Worm (Caenorhabditis elegans) whole organism, young adult: Measurements from ENCODE around the gene tgt-1.

Experiments
- B0019.2 ChIP-seq: fragments of 200-800 bp; sonication (Bioruptor generic); conservative IDR thresholded peaks from 2 replicates; pipeline ENCODE4 v1.3.6; 2022; ENCODE audit warnings: missing genetic modification reagents, missing genetic modification characterization, missing compliant biosample characterization
- B0035.1 ChIP-seq: sonication (generic microtip); optimal IDR thresholded peaks from 2 replicates; lab custom pipeline; 2016; ENCODE audit warnings: missing genetic modification characterization, mild to moderate bottlenecking, missing compliant biosample characterization, missing genotype, missing genetic modification reagents
- B0336.3 ChIP-seq: fragments of 200-800 bp; sonication (Bioruptor generic); IDR thresholded peaks from 2 replicates; pipeline ENCODE4 v1.3.6; 2022; ENCODE audit warnings: missing genetic modification characterization, missing compliant biosample characterization
- F10E7.11 ChIP-seq: sonication (generic microtip); optimal IDR thresholded peaks from 2 replicates; lab custom pipeline; 2017; ENCODE audit warnings: mild to moderate bottlenecking, missing genetic modification characterization, moderate library complexity, missing compliant biosample characterization
- F22D6.2 ChIP-seq: sonication (generic microtip); optimal IDR thresholded peaks from 2 replicates; lab custom pipeline; 2016; ENCODE audit warnings: mild to moderate bottlenecking, missing genetic modification characterization, missing compliant biosample characterization
- F33H1.4 ChIP-seq: fragments of 200-800 bp; sonication (Bioruptor generic); IDR thresholded peaks from 2 replicates; pipeline ENCODE4 v1.3.6; 2022; ENCODE audit warnings: missing genetic modification reagents, missing genetic modification characterization, missing compliant biosample characterization
- F37B4.10 ChIP-seq: fragments of 200-800 bp; sonication (Bioruptor generic); IDR thresholded peaks from 2 replicates; pipeline ENCODE4 v1.3.6; 2022; ENCODE audit warnings: missing genetic modification characterization, missing compliant biosample characterization
- T26A5.8 ChIP-seq: sonication (generic microtip); optimal IDR thresholded peaks from 2 replicates; lab custom pipeline; 2016; ENCODE audit warnings: missing genetic modification characterization, missing compliant biosample characterization
- ama-1 ChIP-seq, 3 experiments: fragments of 150-350 bp in 1 of 3; sonication (generic microtip) in 2 of 3; optimal IDR thresholded peaks; 2 replicates each; lab custom pipeline; 2014 to 2018; ENCODE audit warnings: missing biosample characterization in 2 of 3, missing genetic modification characterization in 2 of 3, missing genetic modification reagents in 2 of 3
- aptf-3 ChIP-seq: fragments of 200-800 bp; sonication (Bioruptor generic); IDR thresholded peaks from 2 replicates; pipeline ENCODE4 v1.3.6; 2022; ENCODE audit warnings: missing genetic modification characterization, missing compliant biosample characterization
- athp-1 ChIP-seq: sonication (generic microtip); optimal IDR thresholded peaks from 2 replicates; lab custom pipeline; 2017; ENCODE audit warnings: mild to moderate bottlenecking, missing genetic modification characterization, missing compliant biosample characterization
- bed-2 ChIP-seq: fragments of 200-800 bp; sonication (Bioruptor generic); IDR thresholded peaks from 2 replicates; pipeline ENCODE4 v1.3.6; 2022; ENCODE audit warnings: missing genetic modification reagents, missing genetic modification characterization, missing compliant biosample characterization
- ccch-3 ChIP-seq: fragments of 200-800 bp; sonication (Bioruptor generic); optimal IDR thresholded peaks from 2 replicates; lab custom pipeline; 2018; ENCODE audit warnings: mild to moderate bottlenecking, missing genetic modification characterization, missing compliant biosample characterization
- cebp-2 ChIP-seq: fragments of 200-800 bp; sonication (Bioruptor generic); IDR thresholded peaks from 2 replicates; pipeline ENCODE4 v1.3.6; 2022; ENCODE audit warnings: missing genetic modification characterization, missing compliant biosample characterization
- ceh-58 ChIP-seq: fragments of 200-800 bp; sonication (Bioruptor generic); IDR thresholded peaks from 2 replicates; pipeline ENCODE4 v1.3.6; 2022; ENCODE audit warnings: missing genetic modification characterization, missing compliant biosample characterization
- ceh-79 ChIP-seq: sonication (generic microtip); optimal IDR thresholded peaks from 2 replicates; lab custom pipeline; 2017; ENCODE audit warnings: mild to moderate bottlenecking, missing genetic modification characterization, missing compliant biosample characterization
- ceh-91 ChIP-seq: fragments of 200-800 bp; sonication (Bioruptor generic); IDR thresholded peaks from 2 replicates; pipeline ENCODE4 v1.3.6; 2022; ENCODE audit warnings: missing genetic modification reagents, missing genetic modification characterization, missing compliant biosample characterization
- chd-7 ChIP-seq: sonication (generic microtip); optimal IDR thresholded peaks from 2 replicates; lab custom pipeline; 2016; ENCODE audit warnings: mild to moderate bottlenecking, missing genetic modification characterization, moderate library complexity, missing compliant biosample characterization
- dox-1 ChIP-seq: fragments of 200-800 bp; sonication (Bioruptor generic); IDR thresholded peaks from 2 replicates; pipeline ENCODE4 v1.3.6; 2022; ENCODE audit warnings: missing genetic modification reagents, missing genetic modification characterization, missing compliant biosample characterization
- dpl-1 ChIP-seq: fragments of 150-350 bp; optimal IDR thresholded peaks from 2 replicates; lab custom pipeline; 2014; ENCODE audit warnings: missing biosample characterization, missing genetic modification reagents, missing genetic modification characterization
- efl-1 ChIP-seq: fragments of 150-350 bp; optimal IDR thresholded peaks from 2 replicates; lab custom pipeline; 2014; ENCODE audit warnings: missing biosample characterization, missing genetic modification reagents, missing genetic modification characterization
- ekl-4 ChIP-seq: fragments of 200-800 bp; sonication (Bioruptor generic); IDR thresholded peaks from 2 replicates; pipeline ENCODE4 v1.3.6; 2022; ENCODE audit warnings: missing genetic modification reagents, missing genetic modification characterization, missing compliant biosample characterization
- ets-4 ChIP-seq: fragments of 200-800 bp; sonication (Bioruptor generic); optimal IDR thresholded peaks from 2 replicates; lab custom pipeline; 2018; ENCODE audit warnings: mild to moderate bottlenecking, missing genetic modification characterization, missing compliant biosample characterization
- fkh-3 ChIP-seq: sonication (generic microtip); optimal IDR thresholded peaks from 2 replicates; lab custom pipeline; 2016; ENCODE audit warnings: mild to moderate bottlenecking, missing genetic modification characterization, missing compliant biosample characterization
- hlh-12 ChIP-seq: sonication (generic microtip); optimal IDR thresholded peaks from 2 replicates; lab custom pipeline; 2016; ENCODE audit warnings: missing genetic modification characterization, missing compliant biosample characterization
- hmg-1.2 ChIP-seq: fragments of 200-800 bp; sonication (Bioruptor generic); IDR thresholded peaks from 2 replicates; pipeline ENCODE4 v1.3.6; 2022; ENCODE audit warnings: missing genetic modification reagents, missing genetic modification characterization, missing compliant biosample characterization
- hsf-1 ChIP-seq: fragments of 200-800 bp; sonication (Bioruptor generic); IDR thresholded peaks from 2 replicates; pipeline ENCODE4 v1.3.6; 2022; ENCODE audit warnings: missing genetic modification reagents, missing genetic modification characterization, missing compliant biosample characterization
- lag-1 ChIP-seq: fragments of 200-800 bp; sonication (Bioruptor generic); IDR thresholded peaks from 2 replicates; pipeline ENCODE4 v1.3.6; 2022; ENCODE audit warnings: missing genetic modification reagents, missing genetic modification characterization, missing compliant biosample characterization
- let-526 ChIP-seq: fragments of 200-800 bp; sonication (Bioruptor generic); IDR thresholded peaks from 2 replicates; pipeline ENCODE4 v1.3.6; 2022; ENCODE audit warnings: missing genetic modification reagents, missing genetic modification characterization, missing compliant biosample characterization
- lir-1 ChIP-seq: fragments of 200-800 bp; sonication (Bioruptor generic); conservative IDR thresholded peaks from 2 replicates; pipeline ENCODE4 v1.3.6; 2022; ENCODE audit warnings: missing genetic modification reagents, missing genetic modification characterization, missing compliant biosample characterization
- lsy-27 ChIP-seq: sonication (generic microtip); optimal IDR thresholded peaks from 2 replicates; lab custom pipeline; 2017; ENCODE audit warnings: missing genetic modification characterization, mild to moderate bottlenecking, missing compliant biosample characterization, antibody characterized with exemption, missing genotype, borderline replicate concordance; ENCODE audit not compliant: insufficient read depth
- madf-10 ChIP-seq: sonication (generic microtip); optimal IDR thresholded peaks from 2 replicates; lab custom pipeline; 2016; ENCODE audit warnings: mild to moderate bottlenecking, missing genetic modification characterization, missing compliant biosample characterization
- mcd-1 ChIP-seq: fragments of 200-800 bp; sonication (Bioruptor generic); IDR thresholded peaks from 2 replicates; pipeline ENCODE4 v1.3.6; 2022; ENCODE audit warnings: missing genetic modification reagents, missing genetic modification characterization, missing compliant biosample characterization
- mel-28 ChIP-seq: sonication (generic microtip); optimal IDR thresholded peaks from 2 replicates; lab custom pipeline; 2016; ENCODE audit warnings: borderline replicate concordance, mild to moderate bottlenecking, missing genetic modification characterization, missing compliant biosample characterization
- mes-4 ChIP-seq: sonication (generic microtip); optimal IDR thresholded peaks from 2 replicates; lab custom pipeline; 2016; ENCODE audit warnings: missing genotype, missing genetic modification characterization, missing compliant biosample characterization
- nhr-90 ChIP-seq: sonication (generic microtip); optimal IDR thresholded peaks from 2 replicates; lab custom pipeline; 2016; ENCODE audit warnings: missing genotype, mild to moderate bottlenecking, missing genetic modification characterization, missing compliant biosample characterization
- pha-4 ChIP-seq: fragments of 150-350 bp; sonication (generic microtip); optimal IDR thresholded peaks from 2 replicates; lab custom pipeline; 2014; ENCODE audit warnings: missing biosample characterization, missing genetic modification reagents, missing genetic modification characterization
- repo-1 ChIP-seq: sonication (generic microtip); optimal IDR thresholded peaks from 2 replicates; lab custom pipeline; 2017; ENCODE audit warnings: mild to moderate bottlenecking, missing genetic modification characterization, missing compliant biosample characterization
- sdz-38 ChIP-seq: sonication (generic microtip); optimal IDR thresholded peaks from 2 replicates; lab custom pipeline; 2016; ENCODE audit warnings: missing genotype, missing genetic modification characterization, missing compliant biosample characterization
- snpc-3.4 ChIP-seq: sonication (generic microtip); optimal IDR thresholded peaks from 2 replicates; lab custom pipeline; 2017; ENCODE audit warnings: missing genetic modification characterization, mild to moderate bottlenecking, missing compliant biosample characterization, antibody characterized with exemption, moderate library complexity, missing genotype, missing genetic modification reagents
- sptf-2 ChIP-seq: fragments of 200-800 bp; sonication (Bioruptor generic); optimal IDR thresholded peaks from 2 replicates; lab custom pipeline; 2018; ENCODE audit warnings: mild to moderate bottlenecking, missing genetic modification characterization, missing compliant biosample characterization
- tbp1 ChIP-seq: fragments of 200-800 bp; sonication (Bioruptor generic); optimal IDR thresholded peaks from 2 replicates; lab custom pipeline; 2018; ENCODE audit warnings: mild to moderate bottlenecking, missing genetic modification characterization, missing compliant biosample characterization
- tbx-9 ChIP-seq: sonication (generic microtip); optimal IDR thresholded peaks from 2 replicates; lab custom pipeline; 2016; ENCODE audit warnings: borderline replicate concordance, missing genetic modification characterization, inconsistent platforms, missing compliant biosample characterization
- tlf-1 ChIP-seq: fragments of 200-800 bp; sonication (Bioruptor generic); optimal IDR thresholded peaks from 2 replicates; lab custom pipeline; 2018; ENCODE audit warnings: mild to moderate bottlenecking, missing genetic modification characterization, missing compliant biosample characterization
- unc-130 ChIP-seq: sonication (generic microtip); optimal IDR thresholded peaks from 2 replicates; lab custom pipeline; 2016; ENCODE audit warnings: missing genetic modification reagents, missing genetic modification characterization, missing compliant biosample characterization
- unc-62 ChIP-seq: fragments of 150-350 bp; optimal IDR thresholded peaks from 2 replicates; lab custom pipeline; 2014; ENCODE audit warnings: missing biosample characterization, missing genetic modification reagents, missing genetic modification characterization
- ztf-18 ChIP-seq: sonication (generic microtip); optimal IDR thresholded peaks from 2 replicates; lab custom pipeline; 2016; ENCODE audit warnings: missing genotype, mild to moderate bottlenecking, missing genetic modification characterization, missing compliant biosample characterization
- ztf-22 ChIP-seq: fragments of 200-800 bp; sonication (Bioruptor generic); optimal IDR thresholded peaks from 2 replicates; lab custom pipeline; 2018; ENCODE audit warnings: mild to moderate bottlenecking, missing genetic modification characterization, moderate library complexity, missing compliant biosample characterization
- ztf-28 ChIP-seq: fragments of 200-800 bp; sonication (Bioruptor generic); IDR thresholded peaks from 2 replicates; pipeline ENCODE4 v1.3.6; 2022; ENCODE audit warnings: missing genetic modification reagents, missing genetic modification characterization, missing compliant biosample characterization
- ztf-3 ChIP-seq: fragments of 200-800 bp; sonication (Bioruptor generic); optimal IDR thresholded peaks from 2 replicates; lab custom pipeline; 2018; ENCODE audit warnings: mild to moderate bottlenecking, missing genetic modification characterization, missing compliant biosample characterization

tgt-1 gene

DNA sequence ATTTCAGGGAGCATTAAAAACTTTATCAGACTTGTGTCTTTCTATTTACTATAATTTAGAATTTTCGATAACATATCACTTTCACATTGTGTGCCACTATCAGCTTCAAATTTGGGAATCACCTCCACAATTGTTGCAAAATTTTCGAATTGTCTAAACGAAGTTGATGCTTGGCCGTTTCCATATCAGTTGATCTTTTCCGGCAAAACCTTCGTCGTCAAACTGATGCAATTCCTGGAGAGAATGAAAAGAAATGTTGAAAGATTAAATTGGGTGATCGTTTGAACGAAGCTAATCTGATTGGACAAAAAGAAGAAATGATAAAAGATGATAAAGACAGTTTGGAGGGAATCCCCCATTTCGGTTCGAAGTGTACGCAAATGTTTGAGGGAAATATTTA is 4.0 kb downstream of the tgt-1 start (continued):
- TF ChIP-seq snpc-3.4 (tag; lab: Kevin White, UChicago): peak; percentile 1
- TF ChIP-seq hmg-1.2 (GFP tag; lab: Robert Waterston, UW): peak; percentile 26; the same call in 1 of the 2 replicates
- peak; percentile 81 for TF ChIP-seq repo-1 (tag; lab: Kevin White, UChicago)
- no peak for TF ChIP-seq bed-2 (GFP tag; lab: Robert Waterston, UW)
- no peak for TF ChIP-seq ccch-3 (GFP tag; lab: Kevin White, UChicago)
- TF ChIP-seq tbx-9: no peak
- TF ChIP-seq lag-1 (GFP tag; lab: Robert Waterston, UW): no peak
- TF ChIP-seq sdz-38 (tag; lab: Kevin White, UChicago): no peak
- TF ChIP-seq F10E7.11 (tag; lab: Kevin White, UChicago): no peak
- peak; percentile 57; the same call in 1 of the 2 replicates for TF ChIP-seq hsf-1 (GFP tag; lab: Robert Waterston, UW)
- TF ChIP-seq B0336.3 (GFP tag; lab: Robert Waterston, UW): 0 out of 2 replicates have a peak, but pooled peaks have one; percentile 22
- TF ChIP-seq fkh-3 (tag; lab: Kevin White, UChicago): no peak
- TF ChIP-seq mel-28: no peak
- peak; percentile 44; the same call in 1 of the 2 replicates for TF ChIP-seq mcd-1 (GFP tag; lab: Robert Waterston, UW)
- no peak for TF ChIP-seq dpl-1
- TF ChIP-seq hlh-12 (tag; lab: Kevin White, UChicago): no peak
- TF ChIP-seq ama-1 (optimal IDR thresholded peaks at IDR 0.05; lab: Kevin White, UChicago): peak; percentile 64
- peak in 1 of 2 experiments; percentile 24 for TF ChIP-seq ama-1 (GFP tag; optimal IDR thresholded peaks at IDR 0.05; lab: Kevin White, UChicago)
- no peak for TF ChIP-seq F37B4.10
- TF ChIP-seq mes-4 (tag; lab: Kevin White, UChicago): no peak
- TF ChIP-seq aptf-3: no peak
- peak; percentile 19 for TF ChIP-seq athp-1 (tag; lab: Kevin White, UChicago)
- no peak for TF ChIP-seq B0035.1 (tag; lab: Kevin White, UChicago)
- no peak for TF ChIP-seq ceh-58 (GFP tag; lab: Robert Waterston, UW)
- peak; percentile 79 for TF ChIP-seq chd-7 (tag; lab: Kevin White, UChicago)
- TF ChIP-seq ztf-3 (GFP tag; lab: Kevin White, UChicago): no peak
- peak; percentile 64 for TF ChIP-seq tlf-1 (GFP tag; lab: Kevin White, UChicago)
- TF ChIP-seq lir-1 (GFP tag; lab: Robert Waterston, UW): no peak
- no peak for TF ChIP-seq sptf-2
- TF ChIP-seq efl-1: no peak
- no peak for TF ChIP-seq unc-62 (GFP tag; lab: Kevin White, UChicago)
- no peak for TF ChIP-seq ztf-28
- TF ChIP-seq B0019.2 (GFP tag; lab: Robert Waterston, UW): no peak
- peak; percentile 71 for TF ChIP-seq pha-4 (tag; lab: Kevin White, UChicago)
- peak; percentile 31 for TF ChIP-seq tbp1 (GFP tag; lab: Kevin White, UChicago)
- TF ChIP-seq F22D6.2: no peak
- peak; percentile 88 for TF ChIP-seq ets-4 (GFP tag; lab: Kevin White, UChicago)
- TF ChIP-seq let-526: no peak
- TF ChIP-seq ztf-22 (GFP tag; lab: Kevin White, UChicago): peak; percentile 71
- TF ChIP-seq ztf-18: peak; percentile 26
- peak; percentile 25 for TF ChIP-seq nhr-90 (tag; lab: Kevin White, UChicago)
- TF ChIP-seq dox-1 (GFP tag; lab: Robert Waterston, UW): peak; percentile 21; the same call in 1 of the 2 replicates
- TF ChIP-seq ceh-91 (GFP tag; lab: Robert Waterston, UW): no peak
- TF ChIP-seq madf-10: peak; percentile 70
- no peak for TF ChIP-seq cebp-2
- peak; percentile 23 for TF ChIP-seq T26A5.8 (tag; lab: Kevin White, UChicago)
- no peak for TF ChIP-seq unc-130
- no peak for TF ChIP-seq ceh-79 (tag; lab: Kevin White, UChicago)
- TF ChIP-seq ekl-4 (GFP tag; lab: Robert Waterston, UW): peak; percentile 69; the same call in 1 of the 2 replicates
- TF ChIP-seq F33H1.4 (GFP tag; lab: Robert Waterston, UW): no peak
- TF ChIP-seq lsy-27: no peak
